Worm (Caenorhabditis elegans) whole organism, L4 larva: ENCODE data around the gene F54E7.6.

ENCODE experiments used
- D1046.2 ChIP-seq: fragments of 200-800 bp; sonication (Bioruptor generic); IDR thresholded peaks from 2 replicates; pipeline ENCODE4 v1.3.6; 2022; ENCODE audit warnings: missing genetic modification characterization, missing compliant biosample characterization
- F26F4.8 ChIP-seq: fragments of 200-800 bp; sonication (Bioruptor generic); conservative IDR thresholded peaks from 2 replicates; pipeline ENCODE4 v1.3.6; 2022; ENCODE audit warnings: missing genetic modification characterization, missing compliant biosample characterization
- F44E2.7 ChIP-seq: fragments of 200-800 bp; sonication (Bioruptor generic); IDR thresholded peaks from 2 replicates; pipeline ENCODE4 v2.1.2; 2022; ENCODE audit warnings: missing genetic modification characterization, missing compliant biosample characterization
- Y105C5A.15 ChIP-seq: fragments of 200-800 bp; sonication (Bioruptor generic); IDR thresholded peaks from 2 replicates; pipeline ENCODE4 v1.3.6; 2022; ENCODE audit warnings: missing genetic modification characterization, missing compliant biosample characterization
- Y75B8A.6 ChIP-seq: fragments of 200-800 bp; sonication (Bioruptor generic); IDR thresholded peaks from 2 replicates; pipeline ENCODE4 v1.3.6; 2022; ENCODE audit warnings: missing genetic modification reagents, missing genetic modification characterization, missing compliant biosample characterization
- ZK546.5 ChIP-seq, 2 experiments: sonication (generic microtip); optimal IDR thresholded peaks; 2 replicates each; lab custom pipeline; 2017; ENCODE audit warnings: missing biosample characterization in 2 of 2, missing genetic modification characterization in 2 of 2
- ceh-20 ChIP-seq: fragments of 200-800 bp; sonication (Bioruptor generic); IDR thresholded peaks from 2 replicates; pipeline ENCODE4 v1.3.6; 2022; ENCODE audit warnings: missing genetic modification reagents, missing genetic modification characterization, missing compliant biosample characterization
- ceh-28 ChIP-seq: fragments of 150-350 bp; optimal IDR thresholded peaks from 2 replicates; lab custom pipeline; 2014; ENCODE audit warnings: missing biosample characterization, missing genetic modification reagents, missing genetic modification characterization
- ceh-32 ChIP-seq: sonication (generic microtip); optimal IDR thresholded peaks from 2 replicates; lab custom pipeline; 2016; ENCODE audit warnings: mild to moderate bottlenecking, missing genetic modification characterization, missing compliant biosample characterization; ENCODE audit not compliant: poor library complexity
- ceh-62 ChIP-seq: sonication (generic microtip); optimal IDR thresholded peaks from 2 replicates; lab custom pipeline; 2017; ENCODE audit warnings: missing biosample characterization, missing genetic modification characterization
- cey-2 ChIP-seq: sonication (generic microtip); optimal IDR thresholded peaks from 3 replicates; lab custom pipeline; 2017; ENCODE audit warnings: missing genetic modification characterization, mild to moderate bottlenecking, missing compliant biosample characterization, antibody characterized with exemption, borderline replicate concordance; ENCODE audit not compliant: insufficient read depth
- daf-12 ChIP-seq: fragments of 150-350 bp; optimal IDR thresholded peaks from 2 replicates; lab custom pipeline; 2014; ENCODE audit warnings: missing biosample characterization, missing genetic modification reagents, missing genetic modification characterization
- dmd-8 ChIP-seq: fragments of 200-800 bp; sonication (Bioruptor generic); IDR thresholded peaks from 2 replicates; pipeline ENCODE4 v1.3.6; 2022; ENCODE audit warnings: missing genetic modification characterization, missing compliant biosample characterization
- duxl-1 ChIP-seq: sonication (generic microtip); optimal IDR thresholded peaks from 2 replicates; lab custom pipeline; 2016; ENCODE audit warnings: mild to moderate bottlenecking, missing genetic modification characterization, moderate library complexity, missing compliant biosample characterization; ENCODE audit not compliant: poor library complexity
- dve-1 ChIP-seq: sonication (generic microtip); optimal IDR thresholded peaks from 2 replicates; lab custom pipeline; 2017; ENCODE audit warnings: antibody characterized with exemption, mild to moderate bottlenecking, missing genetic modification characterization, missing compliant biosample characterization; ENCODE audit not compliant: insufficient read depth
- egl-43 ChIP-seq: fragments of 200-800 bp; sonication (Bioruptor generic); IDR thresholded peaks from 2 replicates; pipeline ENCODE4 v1.3.6; 2022; ENCODE audit warnings: missing genetic modification reagents, missing genetic modification characterization, missing compliant biosample characterization
- fkh-10 ChIP-seq: fragments of 150-350 bp; optimal IDR thresholded peaks from 2 replicates; lab custom pipeline; 2014; ENCODE audit warnings: missing biosample characterization, missing genetic modification reagents, missing genetic modification characterization
- hif-1 ChIP-seq, 2 experiments: sonication (generic microtip); optimal IDR thresholded peaks; 2 replicates each; lab custom pipeline; 2016 to 2017; ENCODE audit warnings: missing compliant biosample characterization in 2 of 2, missing genetic modification characterization in 2 of 2, missing genetic modification reagents in 2 of 2, missing genotype in 2 of 2, mild to moderate bottlenecking in 1 of 2
- hlh-30 ChIP-seq: sonication (generic microtip); optimal IDR thresholded peaks from 2 replicates; lab custom pipeline; 2017; ENCODE audit warnings: antibody characterized with exemption, mild to moderate bottlenecking, missing genetic modification characterization, missing compliant biosample characterization; ENCODE audit not compliant: insufficient read depth
- jun-1 ChIP-seq: fragments of 150-350 bp; optimal IDR thresholded peaks from 2 replicates; lab custom pipeline; 2014; ENCODE audit warnings: missing biosample characterization, missing genetic modification reagents, missing genetic modification characterization
- lin-39 ChIP-seq: fragments of 150-350 bp; optimal IDR thresholded peaks from 2 replicates; lab custom pipeline; 2014; ENCODE audit warnings: missing biosample characterization, missing genetic modification reagents, missing genetic modification characterization
- lir-3 ChIP-seq: sonication (generic microtip); optimal IDR thresholded peaks from 2 replicates; lab custom pipeline; 2016; ENCODE audit warnings: mild to moderate bottlenecking, missing genetic modification characterization, missing compliant biosample characterization
- lsy-2 ChIP-seq, 2 experiments: fragments of 150-350 bp in 1 of 2; sonication (generic microtip) in 1 of 2; optimal IDR thresholded peaks; 2 replicates each; lab custom pipeline; 2014 to 2017; ENCODE audit warnings: missing biosample characterization in 2 of 2, missing genetic modification characterization in 2 of 2
- mep-1 ChIP-seq: fragments of 150-350 bp; sonication (generic microtip); optimal IDR thresholded peaks from 3 replicates; lab custom pipeline; 2014; ENCODE audit warnings: missing biosample characterization, missing genetic modification characterization
- mes-2 ChIP-seq: sonication (generic microtip); optimal IDR thresholded peaks from 2 replicates; lab custom pipeline; 2016; ENCODE audit warnings: missing genotype, mild to moderate bottlenecking, missing genetic modification characterization, missing compliant biosample characterization; ENCODE audit not compliant: poor library complexity, severe bottlenecking
- mxl-3 ChIP-seq: fragments of 200-800 bp; sonication (Bioruptor generic); optimal IDR thresholded peaks from 2 replicates; lab custom pipeline; 2018; ENCODE audit warnings: mild to moderate bottlenecking, missing genetic modification characterization, missing compliant biosample characterization
- nhr-102 ChIP-seq: sonication (generic microtip); optimal IDR thresholded peaks from 2 replicates; lab custom pipeline; 2016; ENCODE audit warnings: mild to moderate bottlenecking, missing genetic modification characterization, moderate library complexity, missing compliant biosample characterization
- nhr-11 ChIP-seq: fragments of 150-350 bp; optimal IDR thresholded peaks from 2 replicates; lab custom pipeline; 2014; ENCODE audit warnings: missing biosample characterization, missing genetic modification characterization
- nhr-111 ChIP-seq: fragments of 200-800 bp; sonication (Bioruptor generic); optimal IDR thresholded peaks from 2 replicates; lab custom pipeline; 2018; ENCODE audit warnings: mild to moderate bottlenecking, missing genetic modification characterization, missing compliant biosample characterization
- nhr-237 ChIP-seq: sonication (generic microtip); optimal IDR thresholded peaks from 2 replicates; lab custom pipeline; 2017; ENCODE audit warnings: missing biosample characterization, missing genetic modification characterization
- nhr-25 ChIP-seq: sonication (generic microtip); optimal IDR thresholded peaks from 2 replicates; lab custom pipeline; 2017; ENCODE audit warnings: missing genetic modification characterization, mild to moderate bottlenecking, missing compliant biosample characterization, antibody characterized with exemption, moderate library complexity, borderline replicate concordance; ENCODE audit not compliant: insufficient read depth
- nhr-28 ChIP-seq: fragments of 150-350 bp; optimal IDR thresholded peaks from 2 replicates; lab custom pipeline; 2014; ENCODE audit warnings: missing biosample characterization, missing genetic modification characterization
- nhr-48 ChIP-seq: sonication (generic microtip); optimal IDR thresholded peaks from 2 replicates; lab custom pipeline; 2016; ENCODE audit warnings: mild to moderate bottlenecking, missing genetic modification characterization, missing compliant biosample characterization
- pha-4 ChIP-seq, 2 experiments: fragments of 150-350 bp in 1 of 2; fragments of 200-800 bp in 1 of 2; sonication (Bioruptor generic) in 1 of 2; IDR thresholded peaks in 1 of 2; optimal IDR thresholded peaks in 1 of 2; 2 replicates each; pipeline versions ENCODE4 v1.3.6 to Lab custom; 2014 to 2022; ENCODE audit warnings: missing genetic modification characterization in 2 of 2, missing genetic modification reagents in 2 of 2, missing biosample characterization in 1 of 2, missing compliant biosample characterization in 1 of 2
- rbr-2 ChIP-seq: sonication (generic microtip); optimal IDR thresholded peaks from 2 replicates; lab custom pipeline; 2016; ENCODE audit warnings: missing genotype, missing genetic modification characterization, missing compliant biosample characterization
- saeg-2 ChIP-seq: fragments of 200-800 bp; sonication (Bioruptor generic); IDR thresholded peaks from 2 replicates; pipeline ENCODE4 v1.3.6; 2022; ENCODE audit warnings: missing genetic modification reagents, missing genetic modification characterization, missing compliant biosample characterization
- snpc-1.2 ChIP-seq: fragments of 200-800 bp; sonication (Bioruptor generic); IDR thresholded peaks from 2 replicates; pipeline ENCODE4 v1.3.6; 2022; ENCODE audit warnings: missing genetic modification reagents, missing genetic modification characterization, missing compliant biosample characterization
- snpc-4 ChIP-seq: fragments of 150-350 bp; optimal IDR thresholded peaks from 2 replicates; lab custom pipeline; 2014; ENCODE audit warnings: missing biosample characterization, missing genetic modification characterization
- tag-97 ChIP-seq: fragments of 200-800 bp; sonication (Bioruptor generic); IDR thresholded peaks from 2 replicates; pipeline ENCODE4 v1.3.6; 2022; ENCODE audit warnings: missing genetic modification characterization, missing compliant biosample characterization
- unc-130 ChIP-seq: sonication (generic microtip); optimal IDR thresholded peaks from 2 replicates; lab custom pipeline; 2016; ENCODE audit warnings: missing genetic modification reagents, missing genetic modification characterization, missing compliant biosample characterization
- unc-39 ChIP-seq: sonication (generic microtip); optimal IDR thresholded peaks from 2 replicates; lab custom pipeline; 2017; ENCODE audit warnings: missing biosample characterization, missing genetic modification characterization
- unc-62 ChIP-seq, 3 experiments: fragments of 150-350 bp in 1 of 3; sonication (generic microtip); optimal IDR thresholded peaks in 2 of 3; peaks in 1 of 3; 1 replicate in 1 of 3; 2 replicates in 2 of 3; lab custom pipeline; 2014 to 2017; ENCODE audit warnings: missing biosample characterization in 3 of 3, missing genetic modification characterization in 3 of 3, missing genetic modification reagents in 3 of 3, missing genotype in 1 of 3
- zfp-2 ChIP-seq: sonication (generic microtip); optimal IDR thresholded peaks from 2 replicates; lab custom pipeline; 2016; ENCODE audit warnings: mild to moderate bottlenecking, missing genetic modification characterization, missing compliant biosample characterization
- zip-11 ChIP-seq: fragments of 200-800 bp; sonication (Bioruptor generic); IDR thresholded peaks from 2 replicates; pipeline ENCODE4 v1.3.6; 2022; ENCODE audit warnings: missing genetic modification characterization, missing compliant biosample characterization
- zip-2 ChIP-seq: fragments of 150-350 bp; optimal IDR thresholded peaks from 2 replicates; lab custom pipeline; 2014; ENCODE audit warnings: missing biosample characterization, missing genetic modification characterization
- ztf-11 ChIP-seq: fragments of 150-350 bp; optimal IDR thresholded peaks from 2 replicates; lab custom pipeline; 2014; ENCODE audit warnings: missing biosample characterization, missing genetic modification characterization

Gene F54E7.6

DNA sequence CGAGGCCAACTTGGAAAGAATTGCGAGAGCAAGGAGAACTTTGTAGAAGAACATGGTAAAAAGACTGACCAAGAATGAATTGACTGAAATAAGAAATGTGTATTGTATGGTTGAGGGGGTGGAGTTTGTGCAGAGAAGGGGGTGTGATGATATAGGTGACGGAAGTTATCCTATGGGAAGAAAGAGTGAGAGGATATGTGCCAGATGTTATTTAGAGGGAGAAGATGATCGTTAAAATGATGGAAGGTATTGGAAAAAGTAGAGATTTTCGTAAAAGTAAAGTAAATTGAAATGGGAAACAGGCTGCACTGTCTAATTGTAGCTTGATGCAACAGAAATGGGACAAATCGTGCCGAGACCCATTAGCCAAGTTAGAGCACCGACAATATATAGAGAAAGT is 3.9 kb downstream of the F54E7.6 start, which contains the start of gene sdz-21:
sdz-21 (minus strand) TSS at position 101 of the 400 bp plus-strand sequence.
- no peak for TF ChIP-seq hif-1 (tag; optimal IDR thresholded peaks at IDR 0.05; lab: Kevin White, UChicago)
- no peak for TF ChIP-seq nhr-237 (tag; lab: Kevin White, UChicago)
- no peak for TF ChIP-seq nhr-102 (tag; lab: Kevin White, UChicago)
- TF ChIP-seq duxl-1 (tag; lab: Kevin White, UChicago), result no peak
- TF ChIP-seq nhr-11, result no peak
- TF ChIP-seq lir-3 (tag; lab: Kevin White, UChicago), result no peak
- TF ChIP-seq hlh-30 (tag; lab: Kevin White, UChicago), result no peak

DNA sequence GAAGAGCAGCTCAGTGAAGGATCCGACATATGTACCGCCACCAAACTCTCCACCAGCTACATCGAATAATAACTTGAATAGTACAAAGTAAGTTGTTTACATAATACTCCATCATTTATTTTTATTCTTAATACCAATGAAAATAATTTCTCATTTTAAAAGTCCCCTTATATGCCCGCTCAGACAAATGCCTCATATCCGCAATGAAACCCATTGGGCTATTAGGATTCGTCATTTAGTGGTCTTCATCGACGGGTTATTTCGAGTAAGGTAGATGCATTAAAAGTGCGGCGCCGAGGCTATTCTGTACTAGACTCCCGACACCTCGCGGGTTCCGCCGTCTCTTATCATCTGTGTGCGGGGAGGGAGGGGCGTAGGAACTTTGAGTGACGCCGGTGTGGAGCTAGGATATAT is 7.2 kb downstream of the F54E7.6 start:
- TF ChIP-seq snpc-1.2 (GFP tag; lab: Robert Waterston, UW) (peak; percentile 84), nhr-25 (tag; lab: Kevin White, UChicago) (no peak), egl-43 (GFP tag; lab: Robert Waterston, UW) (no peak; the same call in 1 of the 2 replicates), dmd-8 (GFP tag; lab: Robert Waterston, UW) (no peak), cey-2 (tag; lab: Kevin White, UChicago) (no peak), mes-2 (peak; percentile 76), unc-130 (GFP tag; lab: Kevin White, UChicago) (peak; percentile 64), unc-39 (tag; lab: Kevin White, UChicago) (no peak), saeg-2 (GFP tag; lab: Robert Waterston, UW) (no peak), nhr-28 (no peak), ceh-20 (GFP tag; lab: Robert Waterston, UW) (no peak), lsy-2 (tag; optimal IDR thresholded peaks at IDR 0.05; lab: Kevin White, UChicago) (peak in 1 of 2 experiments; percentile 46), nhr-237 (tag; lab: Kevin White, UChicago) (no peak), tag-97 (GFP tag; lab: Robert Waterston, UW) (no peak), lir-3 (tag; lab: Kevin White, UChicago) (no peak), Y105C5A.15 (GFP tag; lab: Robert Waterston, UW) (0 out of 2 replicates have a peak, but pooled peaks have one; percentile 20), nhr-111 (GFP tag; lab: Kevin White, UChicago) (no peak), dve-1 (peak; percentile 60), hlh-30 (tag; lab: Kevin White, UChicago) (peak; percentile 27), nhr-48 (no peak), unc-62 (GFP tag; optimal IDR thresholded peaks at IDR 0.05 in 1 of 2; lab: Kevin White, UChicago) (no peak), unc-62 (tag; optimal IDR thresholded peaks at IDR 0.05; lab: Kevin White, UChicago) (no peak), ceh-28 (tag; lab: Kevin White, UChicago) (no peak), ceh-32 (tag; lab: Kevin White, UChicago) (no peak), mxl-3 (GFP tag; lab: Kevin White, UChicago) (no peak), daf-12 (no peak), ZK546.5 (tag; optimal IDR thresholded peaks at IDR 0.05; lab: Kevin White, UChicago) (no peak), ztf-11 (tag; lab: Kevin White, UChicago) (no peak), jun-1 (tag; lab: Kevin White, UChicago) (no peak), fkh-10 (GFP tag; lab: Kevin White, UChicago) (no peak), rbr-2 (tag; lab: Kevin White, UChicago) (peak; percentile 32), zip-2 (peak; percentile 9), F26F4.8 (GFP tag; lab: Robert Waterston, UW) (no peak), duxl-1 (tag; lab: Kevin White, UChicago) (peak; percentile 74), zfp-2 (tag; lab: Kevin White, UChicago) (no peak), D1046.2 (no peak), zip-11 (GFP tag; lab: Robert Waterston, UW) (no peak), F44E2.7 (0 out of 2 replicates have a peak, but pooled peaks have one; percentile 29), mep-1 (peak; percentile 57), pha-4 (GFP tag; IDR thresholded peaks at IDR 0.05; lab: Robert Waterston, UW) (no peak; the same call in 1 of the 2 replicates), pha-4 (tag; optimal IDR thresholded peaks at IDR 0.05; lab: Kevin White, UChicago) (no peak), snpc-4 (tag; lab: Kevin White, UChicago) (peak; percentile 84), ceh-62 (tag; lab: Kevin White, UChicago) (no peak), Y75B8A.6 (GFP tag; lab: Robert Waterston, UW) (no peak), lin-39 (no peak)
